Fruit fly (Drosophila melanogaster): ENCODE measurements around the gene CG4287.

The CG4287 gene

dm6 chr3R:15919367-15920228, 44.1 kb downstream of the CG4287 start (continued):
- TF ChIP-seq BEAF-32 (GFP tag; optimal IDR thresholded peaks at IDR 0.05): no peak
- TF ChIP-seq tup (GFP tag; optimal IDR thresholded peaks at IDR 0.05): no peak
- 0 out of 4 replicates have a peak, but pooled peaks have one; percentile 26 for TF ChIP-seq Dll (GFP tag; IDR thresholded peaks at IDR 0.05; ENCODE audit: partially characterized antibody)
- no peak for TF ChIP-seq stc (GFP tag; IDR thresholded peaks at IDR 0.05)
- TF ChIP-seq CG31224 (GFP tag; IDR thresholded peaks at IDR 0.05): 0 out of 2 replicates have a peak, but pooled peaks have one; percentile 20
- TF ChIP-seq BtbVII (GFP tag; optimal IDR thresholded peaks at IDR 0.05): no peak
- TF ChIP-seq gt (GFP tag; IDR thresholded peaks at IDR 0.05): no peak
- TF ChIP-seq al (GFP tag; IDR thresholded peaks at IDR 0.05): no peak
- no peak for TF ChIP-seq cad (GFP tag; optimal IDR thresholded peaks at IDR 0.05)
- no peak for TF ChIP-seq Ravus (GFP tag; IDR thresholded peaks at IDR 0.05)
- no peak for TF ChIP-seq Mes4 (GFP tag; optimal IDR thresholded peaks at IDR 0.05)
- TF ChIP-seq lilli (GFP tag; optimal IDR thresholded peaks at IDR 0.05): no peak
- 0 out of 3 replicates have a peak, but pooled peaks have one; percentile 15 for TF ChIP-seq CG34224 (GFP tag; IDR thresholded peaks at IDR 0.05; ENCODE audit: partially characterized antibody)
- TF ChIP-seq Poxn (GFP tag; IDR thresholded peaks at IDR 0.05): no peak
- TF ChIP-seq bbx (GFP tag; IDR thresholded peaks at IDR 0.05; ENCODE audit: partially characterized antibody): no peak
- TF ChIP-seq dati (GFP tag; IDR thresholded peaks at IDR 0.05): no peak
- no peak for TF ChIP-seq CG9437 (GFP tag; optimal IDR thresholded peaks at IDR 0.05)
- TF ChIP-seq MBD-R2 (GFP tag; IDR thresholded peaks at IDR 0.05): no peak
- peak; percentile 43; the same call in 1 of the 3 replicates for TF ChIP-seq CG3726 (GFP tag; IDR thresholded peaks at IDR 0.05)
- no peak for TF ChIP-seq Hsf (GFP tag; optimal IDR thresholded peaks at IDR 0.05)
- no peak for TF ChIP-seq Kr (GFP tag; optimal IDR thresholded peaks at IDR 0.05)
- 0 out of 2 replicates have a peak, but pooled peaks have one; percentile 18 for TF ChIP-seq Adf1 (GFP tag; IDR thresholded peaks at IDR 0.05)
- no peak for TF ChIP-seq Mrtf (GFP tag; IDR thresholded peaks at IDR 0.05)
- no peak for TF ChIP-seq fd64A (GFP tag; optimal IDR thresholded peaks at IDR 0.05)
- TF ChIP-seq corto (GFP tag; optimal IDR thresholded peaks at IDR 0.05): peak; percentile 62
- no peak for TF ChIP-seq CG12299 (tag; optimal IDR thresholded peaks at IDR 0.05)
- no peak for TF ChIP-seq sqz (GFP tag; optimal IDR thresholded peaks at IDR 0.05)
- TF ChIP-seq CG9727 (GFP tag; optimal IDR thresholded peaks at IDR 0.05): no peak
- TF ChIP-seq CG6689 (GFP tag; IDR thresholded peaks at IDR 0.05): 0 out of 2 replicates have a peak, but pooled peaks have one; percentile 17
- TF ChIP-seq Hr3 (GFP tag; optimal IDR thresholded peaks at IDR 0.05): no peak
- TF ChIP-seq MESR4 (GFP tag; optimal IDR thresholded peaks at IDR 0.05): no peak
- TF ChIP-seq Vsx1 (GFP tag; optimal IDR thresholded peaks at IDR 0.05): no peak
- TF ChIP-seq CG6813 (GFP tag; optimal IDR thresholded peaks at IDR 0.05): no peak
- TF ChIP-seq mirr (GFP tag; optimal IDR thresholded peaks at IDR 0.05): no peak
- TF ChIP-seq CG10959 (GFP tag; IDR thresholded peaks at IDR 0.05): 0 out of 2 replicates have a peak, but pooled peaks have one; percentile 51
- TF ChIP-seq gem (tag; optimal IDR thresholded peaks at IDR 0.05): no peak
- no peak for TF ChIP-seq emc (GFP tag; optimal IDR thresholded peaks at IDR 0.05)
- TF ChIP-seq chif (GFP tag; optimal IDR thresholded peaks at IDR 0.05): peak in 1 of 2 experiments; percentile 43
- TF ChIP-seq tll (GFP tag; optimal IDR thresholded peaks at IDR 0.05): peak in 1 of 2 experiments; percentile 68
- TF ChIP-seq vfl (GFP tag; optimal IDR thresholded peaks at IDR 0.05): no peak
- TF ChIP-seq croc (GFP tag; conservative IDR thresholded peaks at IDR 0.05): no peak
- no peak for TF ChIP-seq CG14014 (GFP tag; IDR thresholded peaks at IDR 0.05)
- no peak for TF ChIP-seq Eip74EF (GFP tag; optimal IDR thresholded peaks at IDR 0.05)
- TF ChIP-seq jumu (GFP tag; optimal IDR thresholded peaks at IDR 0.05): no peak
- TF ChIP-seq CG13424 (tag; optimal IDR thresholded peaks at IDR 0.05): no peak
- TF ChIP-seq Ets65A (GFP tag): peak; percentile 72
- no peak for TF ChIP-seq Nf-YA (GFP tag; IDR thresholded peaks at IDR 0.05)
- no peak for TF ChIP-seq CG15269 (tag; optimal IDR thresholded peaks at IDR 0.05)
- TF ChIP-seq az2 (GFP tag; optimal IDR thresholded peaks at IDR 0.05): peak; percentile 40
